Worm (Caenorhabditis elegans) whole organism, L4 larva: ENCODE results near the gene R10D12.1.

Experiments used
- D1046.2 ChIP-seq: fragments of 200-800 bp; sonication (Bioruptor generic); IDR thresholded peaks from 2 replicates; pipeline ENCODE4 v1.3.6; 2022; ENCODE audit warnings: missing genetic modification characterization, missing compliant biosample characterization
- T26A8.4 ChIP-seq: fragments of 200-800 bp; sonication (Bioruptor generic); IDR thresholded peaks from 2 replicates; pipeline ENCODE4 v1.3.6; 2022; ENCODE audit warnings: missing genetic modification characterization, missing compliant biosample characterization
- Y105C5A.15 ChIP-seq: fragments of 200-800 bp; sonication (Bioruptor generic); IDR thresholded peaks from 2 replicates; pipeline ENCODE4 v1.3.6; 2022; ENCODE audit warnings: missing genetic modification characterization, missing compliant biosample characterization
- ZK337.2 ChIP-seq: fragments of 200-800 bp; sonication (Bioruptor generic); IDR thresholded peaks from 2 replicates; pipeline ENCODE4 v1.3.6; 2022; ENCODE audit warnings: missing genetic modification reagents, missing genetic modification characterization, missing compliant biosample characterization
- aha-1 ChIP-seq: fragments of 150-350 bp; peaks from one replicate; lab custom pipeline; 2014; ENCODE audit warnings: missing biosample characterization, missing genetic modification characterization
- ceh-28 ChIP-seq: fragments of 150-350 bp; optimal IDR thresholded peaks from 2 replicates; lab custom pipeline; 2014; ENCODE audit warnings: missing biosample characterization, missing genetic modification reagents, missing genetic modification characterization
- daf-19 ChIP-seq: fragments of 200-800 bp; sonication (Bioruptor generic); conservative IDR thresholded peaks from 2 replicates; pipeline ENCODE4 v1.3.6; 2022; ENCODE audit warnings: missing genetic modification characterization, missing compliant biosample characterization
- dmd-9 ChIP-seq: fragments of 200-800 bp; sonication (Bioruptor generic); IDR thresholded peaks from 2 replicates; pipeline ENCODE4 v1.3.6; 2022; ENCODE audit warnings: missing genetic modification reagents, missing genetic modification characterization, missing compliant biosample characterization
- fkh-10 ChIP-seq: fragments of 150-350 bp; optimal IDR thresholded peaks from 2 replicates; lab custom pipeline; 2014; ENCODE audit warnings: missing biosample characterization, missing genetic modification reagents, missing genetic modification characterization
- gei-8 ChIP-seq: fragments of 200-800 bp; sonication (Bioruptor generic); optimal IDR thresholded peaks from 2 replicates; lab custom pipeline; 2018; ENCODE audit warnings: mild to moderate bottlenecking, missing genetic modification characterization, missing compliant biosample characterization
- hlh-11 ChIP-seq: fragments of 200-800 bp; sonication (Bioruptor generic); optimal IDR thresholded peaks from 2 replicates; lab custom pipeline; 2018; ENCODE audit warnings: mild to moderate bottlenecking, missing genetic modification characterization, missing compliant biosample characterization
- hlh-30 ChIP-seq: sonication (generic microtip); optimal IDR thresholded peaks from 2 replicates; lab custom pipeline; 2017; ENCODE audit warnings: antibody characterized with exemption, mild to moderate bottlenecking, missing genetic modification characterization, missing compliant biosample characterization; ENCODE audit not compliant: insufficient read depth
- jun-1 ChIP-seq: fragments of 150-350 bp; optimal IDR thresholded peaks from 2 replicates; lab custom pipeline; 2014; ENCODE audit warnings: missing biosample characterization, missing genetic modification reagents, missing genetic modification characterization
- lin-39 ChIP-seq: fragments of 150-350 bp; optimal IDR thresholded peaks from 2 replicates; lab custom pipeline; 2014; ENCODE audit warnings: missing biosample characterization, missing genetic modification reagents, missing genetic modification characterization
- lir-3 ChIP-seq: sonication (generic microtip); optimal IDR thresholded peaks from 2 replicates; lab custom pipeline; 2016; ENCODE audit warnings: mild to moderate bottlenecking, missing genetic modification characterization, missing compliant biosample characterization
- mdl-1 ChIP-seq, 2 experiments: fragments of 150-350 bp in 1 of 2; sonication (generic microtip) in 1 of 2; optimal IDR thresholded peaks; 2 replicates each; lab custom pipeline; 2014 to 2017; ENCODE audit warnings: missing biosample characterization in 2 of 2, missing genetic modification characterization in 2 of 2
- mes-2 ChIP-seq: sonication (generic microtip); optimal IDR thresholded peaks from 2 replicates; lab custom pipeline; 2016; ENCODE audit warnings: missing genotype, mild to moderate bottlenecking, missing genetic modification characterization, missing compliant biosample characterization; ENCODE audit not compliant: poor library complexity, severe bottlenecking
- nhr-11 ChIP-seq: fragments of 150-350 bp; optimal IDR thresholded peaks from 2 replicates; lab custom pipeline; 2014; ENCODE audit warnings: missing biosample characterization, missing genetic modification characterization
- nhr-25 ChIP-seq: sonication (generic microtip); optimal IDR thresholded peaks from 2 replicates; lab custom pipeline; 2017; ENCODE audit warnings: missing genetic modification characterization, mild to moderate bottlenecking, missing compliant biosample characterization, antibody characterized with exemption, moderate library complexity, borderline replicate concordance; ENCODE audit not compliant: insufficient read depth
- nhr-28 ChIP-seq: fragments of 150-350 bp; optimal IDR thresholded peaks from 2 replicates; lab custom pipeline; 2014; ENCODE audit warnings: missing biosample characterization, missing genetic modification characterization
- nhr-42 ChIP-seq: fragments of 200-800 bp; sonication (Bioruptor generic); IDR thresholded peaks from 2 replicates; pipeline ENCODE4 v1.3.6; 2022; ENCODE audit warnings: missing genetic modification characterization, missing compliant biosample characterization
- saeg-2 ChIP-seq: fragments of 200-800 bp; sonication (Bioruptor generic); IDR thresholded peaks from 2 replicates; pipeline ENCODE4 v1.3.6; 2022; ENCODE audit warnings: missing genetic modification reagents, missing genetic modification characterization, missing compliant biosample characterization
- skn-1 ChIP-seq: fragments of 150-350 bp; optimal IDR thresholded peaks from 2 replicates; lab custom pipeline; 2014; ENCODE audit warnings: missing biosample characterization, missing genetic modification characterization
- snpc-1.2 ChIP-seq: fragments of 200-800 bp; sonication (Bioruptor generic); IDR thresholded peaks from 2 replicates; pipeline ENCODE4 v1.3.6; 2022; ENCODE audit warnings: missing genetic modification reagents, missing genetic modification characterization, missing compliant biosample characterization
- spr-1 ChIP-seq: sonication (generic microtip); optimal IDR thresholded peaks from 2 replicates; lab custom pipeline; 2016; ENCODE audit warnings: mild to moderate bottlenecking, missing genetic modification characterization, missing compliant biosample characterization
- spr-3 ChIP-seq: fragments of 200-800 bp; sonication (Bioruptor generic); optimal IDR thresholded peaks from 2 replicates; lab custom pipeline; 2018; ENCODE audit warnings: mild to moderate bottlenecking, missing genetic modification characterization, missing compliant biosample characterization
- tag-97 ChIP-seq: fragments of 200-800 bp; sonication (Bioruptor generic); IDR thresholded peaks from 2 replicates; pipeline ENCODE4 v1.3.6; 2022; ENCODE audit warnings: missing genetic modification characterization, missing compliant biosample characterization
- unc-130 ChIP-seq: sonication (generic microtip); optimal IDR thresholded peaks from 2 replicates; lab custom pipeline; 2016; ENCODE audit warnings: missing genetic modification reagents, missing genetic modification characterization, missing compliant biosample characterization
- unc-62 ChIP-seq, 3 experiments: fragments of 150-350 bp in 1 of 3; sonication (generic microtip); optimal IDR thresholded peaks in 2 of 3; peaks in 1 of 3; 1 replicate in 1 of 3; 2 replicates in 2 of 3; lab custom pipeline; 2014 to 2017; ENCODE audit warnings: missing biosample characterization in 3 of 3, missing genetic modification characterization in 3 of 3, missing genetic modification reagents in 3 of 3, missing genotype in 1 of 3
- vab-7 ChIP-seq: fragments of 200-800 bp; sonication (Bioruptor generic); IDR thresholded peaks from 2 replicates; pipeline ENCODE4 v1.3.6; 2022; ENCODE audit warnings: missing genetic modification reagents, missing genetic modification characterization, missing compliant biosample characterization
- zag-1 ChIP-seq: fragments of 150-350 bp; optimal IDR thresholded peaks from 2 replicates; lab custom pipeline; 2014; ENCODE audit warnings: missing biosample characterization, missing genetic modification characterization
- zfp-2 ChIP-seq: sonication (generic microtip); optimal IDR thresholded peaks from 2 replicates; lab custom pipeline; 2016; ENCODE audit warnings: mild to moderate bottlenecking, missing genetic modification characterization, missing compliant biosample characterization
- zfp-3 ChIP-seq: fragments of 200-800 bp; sonication (Bioruptor generic); conservative IDR thresholded peaks from 2 replicates; pipeline ENCODE4 v1.3.6; 2022; ENCODE audit warnings: missing genetic modification reagents, missing genetic modification characterization, missing compliant biosample characterization
- zip-2 ChIP-seq: fragments of 150-350 bp; optimal IDR thresholded peaks from 2 replicates; lab custom pipeline; 2014; ENCODE audit warnings: missing biosample characterization, missing genetic modification characterization

The R10D12.1 gene

DNA sequence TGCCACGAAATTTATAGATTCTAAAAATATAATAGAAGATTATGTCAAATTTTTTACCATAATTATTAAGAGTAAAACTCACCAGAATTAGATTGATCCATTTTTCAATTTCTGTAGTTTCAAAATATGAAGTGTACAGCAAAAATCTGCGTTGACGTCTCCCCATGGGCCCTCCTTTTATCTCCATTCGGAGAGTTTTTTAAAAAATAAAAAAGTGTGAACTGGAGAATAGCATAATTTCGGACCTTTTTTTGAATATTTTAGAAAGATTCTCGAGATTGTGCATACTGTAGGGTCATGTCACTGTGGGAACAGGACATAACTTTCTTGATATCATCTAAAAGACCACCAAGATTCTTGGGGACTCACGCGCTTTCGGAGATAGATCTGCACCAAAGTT lies 7.6 kb upstream of the R10D12.1 start, which contains the start of gene dpr-1:
Gene dpr-1 (minus strand): TSS at position 101 of the 400 bp plus-strand sequence.
- TF ChIP-seq dmd-9 (GFP tag; lab: Robert Waterston, UW) (no peak), spr-3 (no peak), zip-2 (tag; lab: Kevin White, UChicago) (no peak), ceh-28 (no peak)

DNA sequence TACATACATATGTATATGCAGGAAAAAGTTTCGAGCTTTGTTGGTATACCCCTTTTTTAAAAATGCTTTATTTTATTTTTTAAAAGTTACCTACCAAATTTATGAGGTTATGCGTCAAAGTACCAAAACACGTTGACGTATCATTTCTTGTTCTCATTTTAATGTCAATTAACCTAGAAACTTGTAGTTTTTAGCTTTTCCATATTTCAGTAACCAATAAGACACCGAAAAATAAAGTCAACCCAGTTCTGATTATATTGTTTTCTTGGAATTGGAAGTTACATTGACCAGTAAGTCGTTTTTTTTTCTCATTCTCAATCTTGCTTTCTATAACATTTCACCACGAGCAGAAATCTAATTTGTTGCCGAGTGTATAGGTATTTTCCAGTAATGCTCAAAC lies 2.4 kb upstream of the R10D12.1 start, which contains the start of gene srw-145:
Gene srw-145 (plus strand): TSS at position 301 of the 400 bp plus-strand sequence.
- TF ChIP-seq tag-97 (GFP tag; lab: Robert Waterston, UW) (no peak), aha-1 (tag; lab: Kevin White, UChicago) (peak; percentile 41), saeg-2 (GFP tag; lab: Robert Waterston, UW) (no peak), nhr-11 (tag; lab: Kevin White, UChicago) (peak; percentile 6)

DNA sequence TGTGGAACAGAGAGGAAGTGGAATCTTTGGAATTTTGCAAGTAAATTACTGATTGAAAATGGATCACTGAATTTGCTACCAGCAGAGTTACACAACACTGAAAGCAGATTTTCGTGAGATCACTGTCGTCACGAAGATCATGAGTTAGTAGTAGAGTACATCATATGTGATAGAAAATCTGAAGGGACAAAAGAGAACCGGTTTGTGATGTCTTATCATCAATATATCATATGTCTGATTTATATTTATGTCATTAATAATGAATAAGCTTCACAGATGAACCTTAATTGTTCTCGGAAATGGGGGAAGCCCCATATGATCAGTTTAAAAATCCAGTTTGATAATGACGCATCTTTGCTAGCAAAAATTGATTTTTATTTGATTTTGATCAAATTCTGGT lies 1.6 kb upstream of the R10D12.1 start:
- TF ChIP-seq aha-1 (tag; lab: Kevin White, UChicago) = peak; percentile 23
- TF ChIP-seq jun-1 (tag; lab: Kevin White, UChicago) = no peak
- TF ChIP-seq nhr-25 = no peak
- peak; percentile 70 for TF ChIP-seq hlh-30 (tag; lab: Kevin White, UChicago)
- TF ChIP-seq nhr-28 (tag; lab: Kevin White, UChicago) = peak; percentile 33
- no peak for TF ChIP-seq mes-2 (tag; lab: Kevin White, UChicago)
- TF ChIP-seq mdl-1 (tag; optimal IDR thresholded peaks at IDR 0.05; lab: Kevin White, UChicago) = peak in 1 of 2 experiments; percentile 44

DNA sequence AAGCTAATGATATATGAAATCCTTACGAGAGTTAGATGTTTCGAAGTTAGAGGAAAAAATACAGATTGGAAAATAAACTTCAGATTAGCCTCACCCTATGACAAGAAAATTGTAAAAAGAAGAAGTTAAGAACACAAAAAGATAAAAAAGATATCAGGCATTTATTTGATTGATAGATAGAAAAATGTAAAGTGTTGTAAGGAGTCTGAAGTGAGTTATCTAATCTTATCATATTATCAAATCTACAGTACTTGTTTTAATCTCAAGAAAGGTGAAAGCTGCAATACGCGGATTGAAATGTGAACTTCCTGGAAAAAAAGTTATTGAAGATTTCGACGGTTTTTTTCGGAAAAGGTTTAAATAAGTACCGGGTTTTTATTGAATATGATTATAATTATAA lies 978 bp upstream of the R10D12.1 start:
- no peak for TF ChIP-seq T26A8.4 (GFP tag; lab: Robert Waterston, UW)
- TF ChIP-seq fkh-10 (GFP tag; lab: Kevin White, UChicago) = no peak
- TF ChIP-seq snpc-1.2 (GFP tag; lab: Robert Waterston, UW) = no peak
- no peak for TF ChIP-seq daf-19 (GFP tag; lab: Robert Waterston, UW)
- TF ChIP-seq skn-1 (tag; lab: Kevin White, UChicago) = no peak
- no peak for TF ChIP-seq lin-39 (tag; lab: Kevin White, UChicago)
- no peak for TF ChIP-seq vab-7 (GFP tag; lab: Robert Waterston, UW)
- TF ChIP-seq zfp-3 (GFP tag; lab: Robert Waterston, UW) = no peak
- TF ChIP-seq gei-8 (GFP tag; lab: Kevin White, UChicago) = no peak

DNA sequence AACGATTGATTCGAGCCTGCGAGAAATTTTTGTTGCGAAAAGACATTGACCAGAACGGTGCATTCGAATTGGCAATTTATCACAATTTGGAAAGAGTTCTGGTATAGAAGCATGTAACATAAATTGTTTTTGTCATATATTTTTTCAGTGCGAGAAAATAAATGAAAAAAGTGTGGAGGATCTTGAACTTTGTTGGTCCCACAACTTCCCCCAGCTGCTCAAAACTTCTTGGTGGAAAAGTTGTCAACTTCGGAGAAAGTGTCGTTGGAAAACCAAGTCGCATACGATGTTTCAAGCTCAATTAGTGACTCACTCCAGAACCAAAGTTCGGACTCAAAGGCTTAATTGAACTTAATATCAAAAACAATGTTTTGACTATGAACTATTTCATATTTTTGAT lies 2.5 kb downstream of the R10D12.1 start:
- TF ChIP-seq zag-1 (tag; lab: Kevin White, UChicago) (no peak), unc-130 (no peak), unc-62 (GFP tag; optimal IDR thresholded peaks at IDR 0.05 in 1 of 2; lab: Kevin White, UChicago) (peak in 1 of 2 experiments; percentile 34), unc-62 (tag; optimal IDR thresholded peaks at IDR 0.05; lab: Kevin White, UChicago) (no peak), D1046.2 (GFP tag; lab: Robert Waterston, UW) (no peak), aha-1 (tag; lab: Kevin White, UChicago) (peak; percentile 94)

DNA sequence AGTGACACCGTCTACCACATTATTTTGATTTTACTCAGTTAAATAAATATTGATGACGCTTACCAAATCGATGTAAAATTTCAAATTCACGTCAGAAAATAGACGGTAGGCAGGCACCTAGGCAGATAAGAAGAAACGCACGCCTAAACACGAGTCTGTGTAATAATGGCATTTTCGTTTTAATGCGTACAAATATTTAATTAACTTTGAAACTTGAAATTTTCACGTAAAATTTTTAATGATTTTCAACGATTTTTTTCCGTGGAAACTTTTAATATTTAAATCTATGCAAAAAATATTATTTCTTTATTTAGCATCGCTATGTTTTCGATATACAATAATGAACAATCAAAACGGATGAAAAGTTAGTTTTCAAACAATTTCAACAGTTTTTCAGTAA lies 3.2 kb downstream of the R10D12.1 start, which contains the start of gene C06B3.16:
Gene C06B3.16 (plus strand): TSS at position 301 of the 400 bp plus-strand sequence.
- TF ChIP-seq aha-1 (tag; lab: Kevin White, UChicago) (peak; percentile 18), ZK337.2 (GFP tag; lab: Robert Waterston, UW) (no peak)
- TF ChIP-seq, all 104 proteins: peak for 1

DNA sequence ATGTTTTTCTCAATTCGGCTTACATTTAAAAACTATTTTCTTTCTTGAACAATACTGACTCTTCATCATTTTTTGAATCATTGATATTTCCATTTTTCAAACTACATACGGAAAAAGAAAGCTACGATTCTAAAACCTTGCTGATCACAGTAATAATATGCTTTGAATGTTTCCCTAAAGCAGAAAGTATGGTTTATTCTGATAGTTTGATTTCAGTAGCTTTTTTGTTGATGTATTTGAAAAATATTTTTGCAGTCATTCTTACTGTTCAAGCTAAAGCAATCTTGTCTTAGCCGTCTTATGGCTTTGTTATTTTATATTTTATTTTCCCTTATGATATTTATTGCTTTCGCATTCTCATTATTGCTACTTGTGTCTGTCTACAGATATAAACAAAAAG lies 4.9 kb downstream of the R10D12.1 start, which contains the start of gene srxa-13:
Gene srxa-13 (plus strand): TSS at position 301 of the 400 bp plus-strand sequence.
- TF ChIP-seq unc-62 (GFP tag; optimal IDR thresholded peaks at IDR 0.05 in 1 of 2; lab: Kevin White, UChicago) = no peak
- TF ChIP-seq unc-62 (tag; optimal IDR thresholded peaks at IDR 0.05; lab: Kevin White, UChicago) = no peak
- TF ChIP-seq spr-1 (tag; lab: Kevin White, UChicago) = no peak
- TF ChIP-seq hlh-11 (tag; lab: Kevin White, UChicago) = no peak
- no peak for TF ChIP-seq zfp-2 (tag; lab: Kevin White, UChicago)
- no peak for TF ChIP-seq lir-3 (tag; lab: Kevin White, UChicago)
- no peak for TF ChIP-seq T26A8.4 (GFP tag; lab: Robert Waterston, UW)
- TF ChIP-seq Y105C5A.15 (GFP tag; lab: Robert Waterston, UW) = no peak
- TF ChIP-seq nhr-42 = no peak
- TF ChIP-seq, all 104 proteins: peak for 0
